Worm (Caenorhabditis elegans) whole organism, L4 larva: ENCODE data around the gene F41D9.2.

Experiments used
- D1046.2 ChIP-seq: fragments of 200-800 bp; sonication (Bioruptor generic); IDR thresholded peaks from 2 replicates; pipeline ENCODE4 v1.3.6; 2022; ENCODE audit warnings: missing genetic modification characterization, missing compliant biosample characterization
- aly-2 ChIP-seq: sonication (generic microtip); optimal IDR thresholded peaks from 2 replicates; lab custom pipeline; 2018; ENCODE audit warnings: missing biosample characterization, missing genetic modification characterization
- ces-1 ChIP-seq: fragments of 150-350 bp; sonication (generic microtip); optimal IDR thresholded peaks from 4 replicates; lab custom pipeline; 2014; ENCODE audit warnings: missing biosample characterization, missing genetic modification reagents, missing genetic modification characterization
- daf-8 ChIP-seq: fragments of 200-800 bp; sonication (Bioruptor generic); IDR thresholded peaks from 2 replicates; pipeline ENCODE4 v1.3.6; 2022; ENCODE audit warnings: missing genetic modification characterization, missing compliant biosample characterization
- dve-1 ChIP-seq: sonication (generic microtip); optimal IDR thresholded peaks from 2 replicates; lab custom pipeline; 2017; ENCODE audit warnings: antibody characterized with exemption, mild to moderate bottlenecking, missing genetic modification characterization, missing compliant biosample characterization; ENCODE audit not compliant: insufficient read depth
- lin-29 ChIP-seq: fragments of 200-800 bp; sonication (Bioruptor generic); IDR thresholded peaks from 2 replicates; pipeline ENCODE4 v1.3.6; 2022; ENCODE audit warnings: missing genetic modification reagents, missing genetic modification characterization, missing compliant biosample characterization
- nhr-11 ChIP-seq: fragments of 150-350 bp; optimal IDR thresholded peaks from 2 replicates; lab custom pipeline; 2014; ENCODE audit warnings: missing biosample characterization, missing genetic modification characterization
- nhr-237 ChIP-seq: sonication (generic microtip); optimal IDR thresholded peaks from 2 replicates; lab custom pipeline; 2017; ENCODE audit warnings: missing biosample characterization, missing genetic modification characterization
- zag-1 ChIP-seq: fragments of 150-350 bp; optimal IDR thresholded peaks from 2 replicates; lab custom pipeline; 2014; ENCODE audit warnings: missing biosample characterization, missing genetic modification characterization

- TF ChIP-seq daf-8 (GFP tag; lab: Robert Waterston, UW) = no peak
- no peak for TF ChIP-seq zag-1
- no peak for TF ChIP-seq lin-29 (GFP tag; lab: Robert Waterston, UW)
- TF ChIP-seq D1046.2 (GFP tag; lab: Robert Waterston, UW) = peak; percentile 67; the same call in 1 of the 2 replicates
- TF ChIP-seq aly-2 = no peak
- no peak for TF ChIP-seq nhr-237 (tag; lab: Kevin White, UChicago)
- no peak for TF ChIP-seq nhr-11 (tag; lab: Kevin White, UChicago)
- TF ChIP-seq dve-1 (tag; lab: Kevin White, UChicago) = peak; percentile 2
- TF ChIP-seq ces-1 (GFP tag; lab: Kevin White, UChicago) = no peak
Observed at ce11 chrX:8386068-8386851, 1.5 kb upstream of the F41D9.2 start.
